Fruit fly (Drosophila melanogaster) whole organism, prepupa: ENCODE measurements around the gene CG7294.

ENCODE experiments used
- Blimp-1 ChIP-seq: fragments of 200-800 bp; sonication (Bioruptor generic); optimal IDR thresholded peaks from 3 replicates; lab custom pipeline; 2017; ENCODE audit warnings: missing biosample characterization, missing genetic modification characterization, mild to moderate bottlenecking, moderate library complexity, missing genetic modification reagents
- CG10669 ChIP-seq: fragments of 200-800 bp; sonication (Bioruptor generic); optimal IDR thresholded peaks from 3 replicates; lab custom pipeline; 2018; ENCODE audit warnings: missing biosample characterization, mild to moderate bottlenecking, missing genetic modification characterization, moderate library complexity
- CG11762 ChIP-seq: fragments of 200-800 bp; sonication (Bioruptor generic); optimal IDR thresholded peaks from 3 replicates; lab custom pipeline; 2016; ENCODE audit warnings: missing biosample characterization, missing genetic modification characterization; ENCODE audit not compliant: insufficient read depth
- CG15336 ChIP-seq: fragments of 200-800 bp; sonication (Bioruptor generic); IDR thresholded peaks from 2 replicates; pipeline ENCODE4 v1.3.6; 2022; ENCODE audit warnings: missing biosample characterization, missing genetic modification characterization
- CG1621 ChIP-seq: fragments of 200-800 bp; sonication (Bioruptor generic); optimal IDR thresholded peaks from 3 replicates; lab custom pipeline; 2018; ENCODE audit warnings: missing biosample characterization, mild to moderate bottlenecking, missing genetic modification characterization
- CG16779 ChIP-seq: fragments of 200-800 bp; sonication (Bioruptor generic); optimal IDR thresholded peaks from 3 replicates; lab custom pipeline; 2017; ENCODE audit warnings: missing biosample characterization, mild to moderate bottlenecking, missing genetic modification characterization
- CG31627 ChIP-seq: fragments of 200-800 bp; sonication (Bioruptor generic); optimal IDR thresholded peaks from 3 replicates; lab custom pipeline; 2016; ENCODE audit warnings: missing biosample characterization, missing genetic modification characterization
- CG3919 ChIP-seq: fragments of 200-800 bp; sonication (Bioruptor generic); optimal IDR thresholded peaks from 3 replicates; lab custom pipeline; 2016; ENCODE audit warnings: missing biosample characterization, missing genetic modification characterization
- CG4318 ChIP-seq: fragments of 200-800 bp; sonication (Bioruptor generic); optimal IDR thresholded peaks from 3 replicates; lab custom pipeline; 2017; ENCODE audit warnings: missing biosample characterization, mild to moderate bottlenecking, missing genetic modification characterization
- CG6163 ChIP-seq: fragments of 200-800 bp; sonication (Bioruptor generic); IDR thresholded peaks from 3 replicates; pipeline ENCODE4 v1.3.6; 2022; ENCODE audit warnings: missing biosample characterization, missing genetic modification characterization
- CG6276 ChIP-seq: fragments of 200-800 bp; sonication (Bioruptor generic); optimal IDR thresholded peaks from 2 replicates; lab custom pipeline; 2017; ENCODE audit warnings: missing biosample characterization, mild to moderate bottlenecking, missing genetic modification characterization
- CG6808 ChIP-seq: fragments of 200-800 bp; sonication (Bioruptor generic); optimal IDR thresholded peaks from 3 replicates; lab custom pipeline; 2017; ENCODE audit warnings: missing biosample characterization, missing genetic modification characterization, mild to moderate bottlenecking, moderate library complexity, missing genetic modification reagents
- CG6854 ChIP-seq: fragments of 200-800 bp; sonication (Bioruptor generic); optimal IDR thresholded peaks from 2 replicates; lab custom pipeline; 2017; ENCODE audit warnings: missing biosample characterization, mild to moderate bottlenecking, missing genetic modification characterization
- CG7368 ChIP-seq: fragments of 200-800 bp; sonication (Bioruptor generic); optimal IDR thresholded peaks from 3 replicates; lab custom pipeline; 2016; ENCODE audit warnings: missing biosample characterization, missing genetic modification characterization
- CG8119 ChIP-seq: fragments of 200-800 bp; sonication (Bioruptor generic); IDR thresholded peaks from 3 replicates; pipeline ENCODE4 v1.3.6; 2022; ENCODE audit warnings: missing biosample characterization, missing genetic modification characterization
- CG8319 ChIP-seq: fragments of 200-800 bp; sonication (Bioruptor generic); optimal IDR thresholded peaks from 3 replicates; lab custom pipeline; 2016; ENCODE audit warnings: missing biosample characterization, missing genetic modification characterization
- CG8632 ChIP-seq: fragments of 200-800 bp; sonication (Bioruptor generic); optimal IDR thresholded peaks from 3 replicates; lab custom pipeline; 2016; ENCODE audit warnings: missing biosample characterization, missing genetic modification characterization
- CG9139 ChIP-seq: fragments of 200-800 bp; sonication (Bioruptor generic); optimal IDR thresholded peaks from 3 replicates; lab custom pipeline; 2017; ENCODE audit warnings: missing biosample characterization, mild to moderate bottlenecking, missing genetic modification characterization
- Eip75B ChIP-seq: fragments of 200-800 bp; sonication (Bioruptor generic); optimal IDR thresholded peaks from 3 replicates; lab custom pipeline; 2016; ENCODE audit warnings: missing biosample characterization, missing genetic modification characterization
- Eip78C ChIP-seq: fragments of 200-800 bp; sonication (Bioruptor generic); peaks from one replicate; lab custom pipeline; 2016; ENCODE audit warnings: missing biosample characterization, missing genetic modification characterization
- Eip93F ChIP-seq: fragments of 200-800 bp; sonication (Bioruptor generic); optimal IDR thresholded peaks from 2 replicates; lab custom pipeline; 2016; ENCODE audit warnings: missing biosample characterization, mild to moderate bottlenecking, missing genetic modification characterization
- Ets21C ChIP-seq: fragments of 200-800 bp; sonication (Bioruptor generic); optimal IDR thresholded peaks from 3 replicates; lab custom pipeline; 2016; ENCODE audit warnings: missing biosample characterization, missing genetic modification characterization
- Ets96B ChIP-seq: fragments of 200-800 bp; optimal IDR thresholded peaks from 2 replicates; lab custom pipeline; 2019; ENCODE audit warnings: missing biosample characterization, mild to moderate bottlenecking, missing genetic modification characterization, moderate library complexity
- Gug ChIP-seq: fragments of 200-800 bp; sonication (Bioruptor generic); IDR thresholded peaks from 2 replicates; pipeline ENCODE4 v1.3.6; 2022; ENCODE audit warnings: missing biosample characterization, missing genetic modification characterization
- Hr38 ChIP-seq: sonication (Bioruptor generic); optimal IDR thresholded peaks from 2 replicates; lab custom pipeline; 2016; ENCODE audit warnings: missing biosample characterization, missing genetic modification characterization
- Hr39 ChIP-seq: fragments of 200-800 bp; sonication (Bioruptor generic); optimal IDR thresholded peaks from 2 replicates; lab custom pipeline; 2016; ENCODE audit warnings: missing biosample characterization, missing genetic modification characterization
- Hr4 ChIP-seq: fragments of 200-800 bp; sonication (Bioruptor generic); optimal IDR thresholded peaks from 3 replicates; lab custom pipeline; 2016; ENCODE audit warnings: missing biosample characterization, missing genetic modification characterization
- Met ChIP-seq: fragments of 200-800 bp; sonication (Bioruptor generic); optimal IDR thresholded peaks from 3 replicates; lab custom pipeline; 2016; ENCODE audit warnings: missing biosample characterization, missing genetic modification characterization
- OdsH ChIP-seq: fragments of 200-800 bp; sonication (Bioruptor generic); optimal IDR thresholded peaks from 3 replicates; lab custom pipeline; 2016; ENCODE audit warnings: missing biosample characterization, missing genetic modification characterization
- Smox ChIP-seq: fragments of 200-800 bp; sonication (Bioruptor generic); optimal IDR thresholded peaks from 3 replicates; lab custom pipeline; 2016; ENCODE audit warnings: missing biosample characterization, missing genetic modification characterization
- Sox14 ChIP-seq: fragments of 200-800 bp; sonication (Bioruptor generic); optimal IDR thresholded peaks from 3 replicates; lab custom pipeline; 2016; ENCODE audit warnings: missing biosample characterization, missing genetic modification characterization
- achi ChIP-seq: fragments of 200-800 bp; sonication (Bioruptor generic); optimal IDR thresholded peaks from 3 replicates; lab custom pipeline; 2016; ENCODE audit warnings: missing biosample characterization, missing genetic modification characterization
- acj6 ChIP-seq: fragments of 200-800 bp; sonication (Bioruptor generic); optimal IDR thresholded peaks from 3 replicates; lab custom pipeline; 2016; ENCODE audit warnings: missing biosample characterization, missing genetic modification characterization
- cyc ChIP-seq: fragments of 200-800 bp; sonication (Bioruptor generic); optimal IDR thresholded peaks from 3 replicates; lab custom pipeline; 2016; ENCODE audit warnings: missing biosample characterization, missing genetic modification characterization
- eg ChIP-seq: fragments of 200-800 bp; sonication (Bioruptor generic); IDR thresholded peaks from 3 replicates; pipeline ENCODE4 v1.3.6; 2022; ENCODE audit warnings: missing biosample characterization, missing genetic modification characterization
- esn ChIP-seq: fragments of 200-800 bp; sonication (Bioruptor generic); optimal IDR thresholded peaks from 2 replicates; lab custom pipeline; 2016; ENCODE audit warnings: missing biosample characterization, mild to moderate bottlenecking, missing genetic modification characterization, moderate library complexity
- fd59A ChIP-seq: fragments of 200-800 bp; sonication (Bioruptor generic); optimal IDR thresholded peaks from 2 replicates; lab custom pipeline; 2017; ENCODE audit warnings: missing biosample characterization, mild to moderate bottlenecking, missing genetic modification characterization, missing genetic modification reagents
- fd85E ChIP-seq: fragments of 200-800 bp; sonication (Bioruptor generic); optimal IDR thresholded peaks from 3 replicates; lab custom pipeline; 2016; ENCODE audit warnings: missing biosample characterization, missing genetic modification characterization
- lz ChIP-seq: fragments of 200-800 bp; sonication (Bioruptor generic); optimal IDR thresholded peaks from 3 replicates; lab custom pipeline; 2016; ENCODE audit warnings: missing biosample characterization, missing genetic modification characterization
- net ChIP-seq: fragments of 200-800 bp; sonication (Bioruptor generic); optimal IDR thresholded peaks from 3 replicates; lab custom pipeline; 2016; ENCODE audit warnings: missing biosample characterization, missing genetic modification characterization
- pdm3 ChIP-seq: fragments of 200-800 bp; sonication (Bioruptor generic); optimal IDR thresholded peaks from 3 replicates; lab custom pipeline; 2016; ENCODE audit warnings: missing biosample characterization, missing genetic modification characterization
- salr ChIP-seq, 2 experiments: fragments of 200-800 bp; sonication (Bioruptor generic); optimal IDR thresholded peaks; 3 replicates each; lab custom pipeline; 2016 to 2018; ENCODE audit warnings: missing biosample characterization in 2 of 2, missing genetic modification characterization in 2 of 2, mild to moderate bottlenecking in 1 of 2
- spab ChIP-seq: fragments of 200-800 bp; sonication (Bioruptor generic); optimal IDR thresholded peaks from 2 replicates; lab custom pipeline; 2017; ENCODE audit warnings: missing biosample characterization, mild to moderate bottlenecking, missing genetic modification characterization, missing genetic modification reagents
- ss ChIP-seq, 2 experiments: fragments of 200-800 bp; sonication (Bioruptor generic); optimal IDR thresholded peaks; 2 replicates in 1 of 2; 3 replicates in 1 of 2; lab custom pipeline; 2017 to 2018; ENCODE audit warnings: mild to moderate bottlenecking in 2 of 2, missing biosample characterization in 2 of 2, missing genetic modification characterization in 2 of 2, moderate library complexity in 1 of 2
- svp ChIP-seq: fragments of 200-800 bp; sonication (Bioruptor generic); peaks from one replicate; lab custom pipeline; 2016; ENCODE audit warnings: missing biosample characterization, missing genetic modification characterization
- vri ChIP-seq: fragments of 200-800 bp; sonication (Bioruptor generic); optimal IDR thresholded peaks from 3 replicates; lab custom pipeline; 2016; ENCODE audit warnings: missing biosample characterization, mild to moderate bottlenecking, missing genetic modification characterization

Gene CG7294

DNA sequence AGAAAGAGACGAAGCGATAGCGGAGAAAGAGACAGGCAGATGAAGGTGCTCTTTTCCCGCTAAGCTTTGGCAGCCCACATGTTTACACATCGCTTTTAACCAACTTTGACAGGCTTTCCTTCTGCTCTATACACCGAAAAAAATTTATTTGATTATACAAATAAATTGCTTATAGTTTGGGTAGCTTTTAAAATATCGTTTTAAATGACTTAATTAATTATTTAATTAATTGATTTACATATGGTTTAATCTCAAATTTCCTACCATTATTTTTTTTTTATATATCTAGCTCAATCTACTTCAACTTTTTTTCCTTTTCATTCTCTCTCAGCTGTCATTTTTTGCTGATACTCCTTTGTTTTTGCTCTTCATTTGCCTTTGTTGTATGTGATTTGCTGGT, 16.1 kb downstream of the CG7294 start (continued):
- peak; percentile 40 for TF ChIP-seq spab
- TF ChIP-seq svp: peak; percentile 60
- TF ChIP-seq Hr4 (GFP tag; lab: Kevin White, UChicago): peak; percentile 16
- TF ChIP-seq fd59A (GFP tag; lab: Kevin White, UChicago): no peak
- peak; percentile 21 for TF ChIP-seq CG6276 (GFP tag; lab: Kevin White, UChicago)
- TF ChIP-seq Hr38 (GFP tag; lab: Kevin White, UChicago): no peak
- TF ChIP-seq fd85E (GFP tag; lab: Kevin White, UChicago): no peak
- no peak for TF ChIP-seq Ets21C (GFP tag; lab: Kevin White, UChicago)
- TF ChIP-seq cyc: no peak
- no peak for TF ChIP-seq Gug (GFP tag; lab: Robert Waterston, UW)
- no peak for TF ChIP-seq Smox
- TF ChIP-seq ss (GFP tag; optimal IDR thresholded peaks at IDR 0.05; lab: Kevin White, UChicago): peak in 1 of 2 experiments; percentile 40
- TF ChIP-seq Met (GFP tag; lab: Kevin White, UChicago): no peak
- TF ChIP-seq Sox14 (GFP tag; lab: Kevin White, UChicago): no peak
- no peak for TF ChIP-seq CG6854 (GFP tag; lab: Kevin White, UChicago)
- peak; percentile 5 for TF ChIP-seq net (GFP tag; lab: Kevin White, UChicago)
- TF ChIP-seq CG31627 (GFP tag; lab: Kevin White, UChicago): no peak
- peak; percentile 22 for TF ChIP-seq CG11762 (GFP tag; lab: Kevin White, UChicago)
- TF ChIP-seq CG6808 (GFP tag; lab: Kevin White, UChicago): peak; percentile 37
- 0 out of 2 replicates have a peak, but pooled peaks have one; percentile 43 for TF ChIP-seq CG15336 (GFP tag; lab: Robert Waterston, UW)
- no peak for TF ChIP-seq Eip75B
- TF ChIP-seq salr (GFP tag; optimal IDR thresholded peaks at IDR 0.05; lab: Kevin White, UChicago): no peak
- peak; percentile 92 for TF ChIP-seq Eip78C (GFP tag; lab: Kevin White, UChicago)
- no peak for TF ChIP-seq CG4318 (GFP tag; lab: Kevin White, UChicago)
- no peak for TF ChIP-seq CG8632 (GFP tag; lab: Kevin White, UChicago)
- TF ChIP-seq Eip93F: no peak
- TF ChIP-seq Blimp-1 (GFP tag; lab: Kevin White, UChicago): no peak
- TF ChIP-seq lz (GFP tag; lab: Kevin White, UChicago): no peak
- TF ChIP-seq OdsH (GFP tag; lab: Kevin White, UChicago): peak; percentile 25

DNA sequence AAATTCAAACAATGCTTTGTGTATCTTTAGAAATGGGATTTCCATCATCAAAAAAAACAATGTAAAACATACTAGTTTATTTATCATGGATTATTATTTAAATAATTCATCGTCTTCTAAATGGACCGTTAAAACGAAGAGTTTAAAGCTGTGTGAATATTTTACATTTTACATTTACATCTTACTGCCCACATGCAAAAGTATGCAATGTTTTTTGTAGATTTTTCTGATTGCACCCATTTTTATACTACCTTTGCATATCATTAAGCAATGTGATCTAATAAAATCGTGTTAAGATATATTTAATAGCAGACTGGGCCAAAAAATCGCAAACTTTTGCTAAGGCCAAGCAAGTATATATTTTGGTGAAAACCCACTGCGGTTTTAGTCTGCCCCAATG, 17.5 kb downstream of the CG7294 start:
- TF ChIP-seq Gug (GFP tag; lab: Robert Waterston, UW) (no peak), CG16779 (tag; lab: Kevin White, UChicago) (no peak)

DNA sequence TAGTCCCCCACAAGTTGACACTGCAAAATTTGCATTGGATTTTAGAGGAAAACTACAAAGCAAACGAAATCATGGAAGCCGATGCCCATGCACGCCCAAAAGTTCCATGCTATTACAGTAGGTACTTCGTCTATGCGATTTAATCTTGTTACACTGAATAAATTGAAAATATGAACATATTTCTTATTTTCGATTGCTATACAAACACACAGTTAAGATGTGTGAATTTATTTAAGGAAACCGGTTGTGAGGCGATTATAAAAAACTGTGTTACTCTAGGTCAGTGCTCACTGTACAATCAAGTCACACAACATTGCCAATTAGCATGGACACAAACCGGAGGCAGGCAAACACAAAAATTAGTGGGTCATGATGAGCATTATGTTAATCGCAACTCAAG, 23.5 kb downstream of the CG7294 start:
- TF ChIP-seq CG8119 (GFP tag; lab: Robert Waterston, UW) (peak; percentile 85), eg (GFP tag; lab: Robert Waterston, UW) (peak; percentile 90), CG7368 (GFP tag; lab: Kevin White, UChicago) (peak; percentile 72), CG11762 (GFP tag; lab: Kevin White, UChicago) (peak; percentile 67), fd59A (GFP tag; lab: Kevin White, UChicago) (peak; percentile 56), salr (GFP tag; optimal IDR thresholded peaks at IDR 0.05; lab: Kevin White, UChicago) (peak; percentile 46 to 61), Ets21C (GFP tag; lab: Kevin White, UChicago) (peak; percentile 9), Ets96B (tag; lab: Kevin White, UChicago) (peak; percentile 70), esn (GFP tag; lab: Kevin White, UChicago) (peak; percentile 55), CG6276 (GFP tag; lab: Kevin White, UChicago) (peak; percentile 66), CG1621 (tag; lab: Kevin White, UChicago) (peak; percentile 69), net (GFP tag; lab: Kevin White, UChicago) (peak; percentile 78), ss (GFP tag; optimal IDR thresholded peaks at IDR 0.05; lab: Kevin White, UChicago) (peak; percentile 50 to 57), Gug (GFP tag; lab: Robert Waterston, UW) (peak; percentile 82), achi (GFP tag; lab: Kevin White, UChicago) (peak; percentile 80), CG9139 (GFP tag; lab: Kevin White, UChicago) (peak; percentile 15), CG8319 (GFP tag; lab: Kevin White, UChicago) (peak; percentile 70), Met (GFP tag; lab: Kevin White, UChicago) (peak; percentile 57), Sox14 (GFP tag; lab: Kevin White, UChicago) (peak; percentile 76), CG16779 (tag; lab: Kevin White, UChicago) (peak; percentile 38), CG3919 (GFP tag; lab: Kevin White, UChicago) (peak; percentile 83), vri (no peak), CG6163 (GFP tag; lab: Robert Waterston, UW) (peak; percentile 93), CG15336 (GFP tag; lab: Robert Waterston, UW) (peak; percentile 84), CG6808 (GFP tag; lab: Kevin White, UChicago) (peak; percentile 17), spab (peak; percentile 43), pdm3 (GFP tag; lab: Kevin White, UChicago) (peak; percentile 86), acj6 (GFP tag; lab: Kevin White, UChicago) (peak; percentile 80), CG10669 (peak; percentile 75), Hr39 (GFP tag; lab: Kevin White, UChicago) (peak; percentile 67), Blimp-1 (GFP tag; lab: Kevin White, UChicago) (no peak)
